Worm (Caenorhabditis elegans): ENCODE data around the gene F09C12.8.
"Not testable (repeated sequence)": the region's sequence is repeated elsewhere in the genome, so short reads cannot be mapped to it uniquely, and the experiment has no call there.

ce11 chrII:5158774-5159173 lies 46.6 kb downstream of the F09C12.8 start, which contains the start of gene F58A6.9:
- TF ChIP-seq lir-1 (GFP tag; conservative IDR thresholded peaks at IDR 0.05); pha-4 (tag; optimal IDR thresholded peaks at IDR 0.05); somi-1 (GFP tag; optimal IDR thresholded peaks at IDR 0.05); F23B12.7 (tag; optimal IDR thresholded peaks at IDR 0.05; ENCODE audit: insufficient read depth): not testable (repeated sequence)

Measured in whole organism, young adult.